Fruit fly (Drosophila melanogaster) whole organism, prepupa: ENCODE results near the gene RhoGAP1A.

Experiments
- Blimp-1 ChIP-seq: fragments of 200-800 bp; sonication (Bioruptor generic); optimal IDR thresholded peaks from 3 replicates; lab custom pipeline; 2017; ENCODE audit warnings: missing biosample characterization, missing genetic modification characterization, mild to moderate bottlenecking, moderate library complexity, missing genetic modification reagents
- CG10631 ChIP-seq: fragments of 200-800 bp; sonication (Bioruptor generic); optimal IDR thresholded peaks from 2 replicates; lab custom pipeline; 2016; ENCODE audit warnings: missing biosample characterization, missing genetic modification characterization
- CG10669 ChIP-seq: fragments of 200-800 bp; sonication (Bioruptor generic); optimal IDR thresholded peaks from 3 replicates; lab custom pipeline; 2018; ENCODE audit warnings: missing biosample characterization, mild to moderate bottlenecking, missing genetic modification characterization, moderate library complexity
- CG11294 ChIP-seq: fragments of 200-800 bp; sonication (Bioruptor generic); IDR thresholded peaks from 2 replicates; pipeline ENCODE4 v1.3.6; 2022; ENCODE audit warnings: missing biosample characterization, missing genetic modification characterization
- CG11762 ChIP-seq: fragments of 200-800 bp; sonication (Bioruptor generic); optimal IDR thresholded peaks from 3 replicates; lab custom pipeline; 2016; ENCODE audit warnings: missing biosample characterization, missing genetic modification characterization; ENCODE audit not compliant: insufficient read depth
- CG11902 ChIP-seq: fragments of 200-800 bp; sonication (Bioruptor generic); optimal IDR thresholded peaks from 3 replicates; lab custom pipeline; 2016; ENCODE audit warnings: missing biosample characterization, missing genetic modification characterization
- CG15336 ChIP-seq: fragments of 200-800 bp; sonication (Bioruptor generic); IDR thresholded peaks from 2 replicates; pipeline ENCODE4 v1.3.6; 2022; ENCODE audit warnings: missing biosample characterization, missing genetic modification characterization
- CG1621 ChIP-seq: fragments of 200-800 bp; sonication (Bioruptor generic); optimal IDR thresholded peaks from 3 replicates; lab custom pipeline; 2018; ENCODE audit warnings: missing biosample characterization, mild to moderate bottlenecking, missing genetic modification characterization
- CG16779 ChIP-seq: fragments of 200-800 bp; sonication (Bioruptor generic); optimal IDR thresholded peaks from 3 replicates; lab custom pipeline; 2017; ENCODE audit warnings: missing biosample characterization, mild to moderate bottlenecking, missing genetic modification characterization
- CG3032 ChIP-seq: fragments of 200-800 bp; optimal IDR thresholded peaks from 2 replicates; lab custom pipeline; 2019; ENCODE audit warnings: missing biosample characterization, mild to moderate bottlenecking, missing genetic modification characterization, moderate library complexity
- CG31627 ChIP-seq: fragments of 200-800 bp; sonication (Bioruptor generic); optimal IDR thresholded peaks from 3 replicates; lab custom pipeline; 2016; ENCODE audit warnings: missing biosample characterization, missing genetic modification characterization
- CG32006 ChIP-seq: fragments of 200-800 bp; sonication (Bioruptor generic); optimal IDR thresholded peaks from 3 replicates; lab custom pipeline; 2017; ENCODE audit warnings: missing biosample characterization, mild to moderate bottlenecking, missing genetic modification characterization
- CG3919 ChIP-seq: fragments of 200-800 bp; sonication (Bioruptor generic); optimal IDR thresholded peaks from 3 replicates; lab custom pipeline; 2016; ENCODE audit warnings: missing biosample characterization, missing genetic modification characterization
- CG4318 ChIP-seq: fragments of 200-800 bp; sonication (Bioruptor generic); optimal IDR thresholded peaks from 3 replicates; lab custom pipeline; 2017; ENCODE audit warnings: missing biosample characterization, mild to moderate bottlenecking, missing genetic modification characterization
- CG6163 ChIP-seq: fragments of 200-800 bp; sonication (Bioruptor generic); IDR thresholded peaks from 3 replicates; pipeline ENCODE4 v1.3.6; 2022; ENCODE audit warnings: missing biosample characterization, missing genetic modification characterization
- CG6276 ChIP-seq: fragments of 200-800 bp; sonication (Bioruptor generic); optimal IDR thresholded peaks from 2 replicates; lab custom pipeline; 2017; ENCODE audit warnings: missing biosample characterization, mild to moderate bottlenecking, missing genetic modification characterization
- CG6792 ChIP-seq: fragments of 200-800 bp; sonication (Bioruptor generic); optimal IDR thresholded peaks from 3 replicates; lab custom pipeline; 2016; ENCODE audit warnings: missing biosample characterization, missing genetic modification characterization
- CG6808 ChIP-seq: fragments of 200-800 bp; sonication (Bioruptor generic); optimal IDR thresholded peaks from 3 replicates; lab custom pipeline; 2017; ENCODE audit warnings: missing biosample characterization, missing genetic modification characterization, mild to moderate bottlenecking, moderate library complexity, missing genetic modification reagents
- CG6854 ChIP-seq: fragments of 200-800 bp; sonication (Bioruptor generic); optimal IDR thresholded peaks from 2 replicates; lab custom pipeline; 2017; ENCODE audit warnings: missing biosample characterization, mild to moderate bottlenecking, missing genetic modification characterization
- CG8119 ChIP-seq: fragments of 200-800 bp; sonication (Bioruptor generic); IDR thresholded peaks from 3 replicates; pipeline ENCODE4 v1.3.6; 2022; ENCODE audit warnings: missing biosample characterization, missing genetic modification characterization
- CG8319 ChIP-seq: fragments of 200-800 bp; sonication (Bioruptor generic); optimal IDR thresholded peaks from 3 replicates; lab custom pipeline; 2016; ENCODE audit warnings: missing biosample characterization, missing genetic modification characterization
- CG8632 ChIP-seq: fragments of 200-800 bp; sonication (Bioruptor generic); optimal IDR thresholded peaks from 3 replicates; lab custom pipeline; 2016; ENCODE audit warnings: missing biosample characterization, missing genetic modification characterization
- CG9139 ChIP-seq: fragments of 200-800 bp; sonication (Bioruptor generic); optimal IDR thresholded peaks from 3 replicates; lab custom pipeline; 2017; ENCODE audit warnings: missing biosample characterization, mild to moderate bottlenecking, missing genetic modification characterization
- Eip75B ChIP-seq: fragments of 200-800 bp; sonication (Bioruptor generic); optimal IDR thresholded peaks from 3 replicates; lab custom pipeline; 2016; ENCODE audit warnings: missing biosample characterization, missing genetic modification characterization
- Eip78C ChIP-seq: fragments of 200-800 bp; sonication (Bioruptor generic); peaks from one replicate; lab custom pipeline; 2016; ENCODE audit warnings: missing biosample characterization, missing genetic modification characterization
- Ets21C ChIP-seq: fragments of 200-800 bp; sonication (Bioruptor generic); optimal IDR thresholded peaks from 3 replicates; lab custom pipeline; 2016; ENCODE audit warnings: missing biosample characterization, missing genetic modification characterization
- Ets96B ChIP-seq: fragments of 200-800 bp; optimal IDR thresholded peaks from 2 replicates; lab custom pipeline; 2019; ENCODE audit warnings: missing biosample characterization, mild to moderate bottlenecking, missing genetic modification characterization, moderate library complexity
- Gug ChIP-seq: fragments of 200-800 bp; sonication (Bioruptor generic); IDR thresholded peaks from 2 replicates; pipeline ENCODE4 v1.3.6; 2022; ENCODE audit warnings: missing biosample characterization, missing genetic modification characterization
- Hr39 ChIP-seq: fragments of 200-800 bp; sonication (Bioruptor generic); optimal IDR thresholded peaks from 2 replicates; lab custom pipeline; 2016; ENCODE audit warnings: missing biosample characterization, missing genetic modification characterization
- Hr4 ChIP-seq: fragments of 200-800 bp; sonication (Bioruptor generic); optimal IDR thresholded peaks from 3 replicates; lab custom pipeline; 2016; ENCODE audit warnings: missing biosample characterization, missing genetic modification characterization
- Lpt ChIP-seq: fragments of 200-800 bp; sonication (Bioruptor generic); optimal IDR thresholded peaks from 3 replicates; lab custom pipeline; 2016; ENCODE audit warnings: missing biosample characterization, missing genetic modification characterization
- Met ChIP-seq: fragments of 200-800 bp; sonication (Bioruptor generic); optimal IDR thresholded peaks from 3 replicates; lab custom pipeline; 2016; ENCODE audit warnings: missing biosample characterization, missing genetic modification characterization
- Smox ChIP-seq: fragments of 200-800 bp; sonication (Bioruptor generic); optimal IDR thresholded peaks from 3 replicates; lab custom pipeline; 2016; ENCODE audit warnings: missing biosample characterization, missing genetic modification characterization
- Sox102F ChIP-seq: fragments of 200-800 bp; sonication (Bioruptor generic); optimal IDR thresholded peaks from 2 replicates; lab custom pipeline; 2016; ENCODE audit warnings: missing biosample characterization, mild to moderate bottlenecking, missing genetic modification characterization
- Sox14 ChIP-seq: fragments of 200-800 bp; sonication (Bioruptor generic); optimal IDR thresholded peaks from 3 replicates; lab custom pipeline; 2016; ENCODE audit warnings: missing biosample characterization, missing genetic modification characterization
- Sox15 ChIP-seq: fragments of 200-800 bp; sonication (Bioruptor generic); optimal IDR thresholded peaks from 3 replicates; lab custom pipeline; 2016; ENCODE audit warnings: missing biosample characterization, missing genetic modification characterization
- achi ChIP-seq: fragments of 200-800 bp; sonication (Bioruptor generic); optimal IDR thresholded peaks from 3 replicates; lab custom pipeline; 2016; ENCODE audit warnings: missing biosample characterization, missing genetic modification characterization
- acj6 ChIP-seq: fragments of 200-800 bp; sonication (Bioruptor generic); optimal IDR thresholded peaks from 3 replicates; lab custom pipeline; 2016; ENCODE audit warnings: missing biosample characterization, missing genetic modification characterization
- cyc ChIP-seq: fragments of 200-800 bp; sonication (Bioruptor generic); optimal IDR thresholded peaks from 3 replicates; lab custom pipeline; 2016; ENCODE audit warnings: missing biosample characterization, missing genetic modification characterization
- dac ChIP-seq: fragments of 200-800 bp; sonication (Bioruptor generic); optimal IDR thresholded peaks from 2 replicates; lab custom pipeline; 2017; ENCODE audit warnings: missing biosample characterization, mild to moderate bottlenecking, missing genetic modification characterization
- dsx ChIP-seq: fragments of 200-800 bp; optimal IDR thresholded peaks from 3 replicates; lab custom pipeline; 2019; ENCODE audit warnings: missing biosample characterization, mild to moderate bottlenecking, missing genetic modification characterization, moderate library complexity; ENCODE audit not compliant: poor library complexity, severe bottlenecking
- eg ChIP-seq: fragments of 200-800 bp; sonication (Bioruptor generic); IDR thresholded peaks from 3 replicates; pipeline ENCODE4 v1.3.6; 2022; ENCODE audit warnings: missing biosample characterization, missing genetic modification characterization
- esn ChIP-seq: fragments of 200-800 bp; sonication (Bioruptor generic); optimal IDR thresholded peaks from 2 replicates; lab custom pipeline; 2016; ENCODE audit warnings: missing biosample characterization, mild to moderate bottlenecking, missing genetic modification characterization, moderate library complexity
- fkh ChIP-seq: fragments of 200-800 bp; sonication (Bioruptor generic); optimal IDR thresholded peaks from 3 replicates; lab custom pipeline; 2017; ENCODE audit warnings: missing biosample characterization, mild to moderate bottlenecking, missing genetic modification characterization, moderate library complexity
- lz ChIP-seq: fragments of 200-800 bp; sonication (Bioruptor generic); optimal IDR thresholded peaks from 3 replicates; lab custom pipeline; 2016; ENCODE audit warnings: missing biosample characterization, missing genetic modification characterization
- net ChIP-seq: fragments of 200-800 bp; sonication (Bioruptor generic); optimal IDR thresholded peaks from 3 replicates; lab custom pipeline; 2016; ENCODE audit warnings: missing biosample characterization, missing genetic modification characterization
- pdm3 ChIP-seq: fragments of 200-800 bp; sonication (Bioruptor generic); optimal IDR thresholded peaks from 3 replicates; lab custom pipeline; 2016; ENCODE audit warnings: missing biosample characterization, missing genetic modification characterization
- salr ChIP-seq, 2 experiments: fragments of 200-800 bp; sonication (Bioruptor generic); optimal IDR thresholded peaks; 3 replicates each; lab custom pipeline; 2016 to 2018; ENCODE audit warnings: missing biosample characterization in 2 of 2, missing genetic modification characterization in 2 of 2, mild to moderate bottlenecking in 1 of 2
- spab ChIP-seq: fragments of 200-800 bp; sonication (Bioruptor generic); optimal IDR thresholded peaks from 2 replicates; lab custom pipeline; 2017; ENCODE audit warnings: missing biosample characterization, mild to moderate bottlenecking, missing genetic modification characterization, missing genetic modification reagents
- ss ChIP-seq, 2 experiments: fragments of 200-800 bp; sonication (Bioruptor generic); optimal IDR thresholded peaks; 2 replicates in 1 of 2; 3 replicates in 1 of 2; lab custom pipeline; 2017 to 2018; ENCODE audit warnings: mild to moderate bottlenecking in 2 of 2, missing biosample characterization in 2 of 2, missing genetic modification characterization in 2 of 2, moderate library complexity in 1 of 2
- svp ChIP-seq: fragments of 200-800 bp; sonication (Bioruptor generic); peaks from one replicate; lab custom pipeline; 2016; ENCODE audit warnings: missing biosample characterization, missing genetic modification characterization
- topi ChIP-seq: fragments of 200-800 bp; sonication (Bioruptor generic); optimal IDR thresholded peaks from 3 replicates; lab custom pipeline; 2016; ENCODE audit warnings: missing biosample characterization, missing genetic modification characterization
- vri ChIP-seq: fragments of 200-800 bp; sonication (Bioruptor generic); optimal IDR thresholded peaks from 3 replicates; lab custom pipeline; 2016; ENCODE audit warnings: missing biosample characterization, mild to moderate bottlenecking, missing genetic modification characterization

RhoGAP1A gene

dm6 chrX:173544-173943, 46.3 kb downstream of the RhoGAP1A start:
- no peak for TF ChIP-seq CG10669 (GFP tag; lab: Kevin White, UChicago)
- TF ChIP-seq acj6 (GFP tag; lab: Kevin White, UChicago), result peak; percentile 20
- no peak for TF ChIP-seq CG10631 (GFP tag; lab: Kevin White, UChicago)
- TF ChIP-seq Ets96B (tag; lab: Kevin White, UChicago), result no peak
- peak; percentile 12 for TF ChIP-seq CG8632 (GFP tag; lab: Kevin White, UChicago)
- TF ChIP-seq CG15336 (GFP tag; lab: Robert Waterston, UW), result no peak
- peak; percentile 47 for TF ChIP-seq Smox (GFP tag; lab: Kevin White, UChicago)
- TF ChIP-seq CG6792, result peak; percentile 43
- TF ChIP-seq Hr39 (GFP tag; lab: Kevin White, UChicago), result peak; percentile 56
- no peak for TF ChIP-seq CG6808 (GFP tag; lab: Kevin White, UChicago)
- TF ChIP-seq Eip75B (GFP tag; lab: Kevin White, UChicago), result peak; percentile 34
- no peak for TF ChIP-seq Gug (GFP tag; lab: Robert Waterston, UW)
- TF ChIP-seq pdm3, result peak; percentile 44
- no peak for TF ChIP-seq CG11294
- no peak for TF ChIP-seq fkh (GFP tag; lab: Kevin White, UChicago)
- peak; percentile 41 for TF ChIP-seq Ets21C (GFP tag; lab: Kevin White, UChicago)
- TF ChIP-seq Eip78C, result peak; percentile 79
- no peak for TF ChIP-seq Sox15 (GFP tag; lab: Kevin White, UChicago)
- TF ChIP-seq vri, result peak; percentile 9
- peak; percentile 56 for TF ChIP-seq Met (GFP tag; lab: Kevin White, UChicago)
- peak; percentile 18 for TF ChIP-seq CG11902
- peak; percentile 53; the same call in 1 of the 3 replicates for TF ChIP-seq CG6163 (GFP tag; lab: Robert Waterston, UW)
- TF ChIP-seq achi (GFP tag; lab: Kevin White, UChicago), result peak; percentile 30
- TF ChIP-seq CG31627 (GFP tag; lab: Kevin White, UChicago), result peak; percentile 63
- no peak for TF ChIP-seq dac (GFP tag; lab: Kevin White, UChicago)
- peak; percentile 36 for TF ChIP-seq cyc (GFP tag; lab: Kevin White, UChicago)
- TF ChIP-seq esn (GFP tag; lab: Kevin White, UChicago), result peak; percentile 55
- peak; percentile 33 for TF ChIP-seq Sox14 (GFP tag; lab: Kevin White, UChicago)
- TF ChIP-seq CG32006, result peak; percentile 38
- TF ChIP-seq ss (GFP tag; optimal IDR thresholded peaks at IDR 0.05; lab: Kevin White, UChicago), result no peak
- TF ChIP-seq Lpt, result no peak
- TF ChIP-seq dsx (GFP tag; lab: Kevin White, UChicago), result no peak
- no peak for TF ChIP-seq salr (GFP tag; optimal IDR thresholded peaks at IDR 0.05; lab: Kevin White, UChicago)
- no peak for TF ChIP-seq CG8119 (GFP tag; lab: Robert Waterston, UW)
- no peak for TF ChIP-seq CG4318 (GFP tag; lab: Kevin White, UChicago)
- peak; percentile 53 for TF ChIP-seq svp (GFP tag; lab: Kevin White, UChicago)
- TF ChIP-seq Sox102F, result peak; percentile 68
- TF ChIP-seq CG3919, result peak; percentile 31
- no peak for TF ChIP-seq CG6854 (GFP tag; lab: Kevin White, UChicago)
- TF ChIP-seq CG11762 (GFP tag; lab: Kevin White, UChicago), result no peak
- TF ChIP-seq CG6276 (GFP tag; lab: Kevin White, UChicago), result no peak
- no peak for TF ChIP-seq Hr4
- TF ChIP-seq CG8319 (GFP tag; lab: Kevin White, UChicago), result no peak
- no peak for TF ChIP-seq CG1621 (tag; lab: Kevin White, UChicago)
- no peak for TF ChIP-seq eg (GFP tag; lab: Robert Waterston, UW)
- TF ChIP-seq lz (GFP tag; lab: Kevin White, UChicago), result peak; percentile 25
- TF ChIP-seq CG16779 (tag; lab: Kevin White, UChicago), result no peak
- no peak for TF ChIP-seq CG9139
- no peak for TF ChIP-seq CG3032 (tag; lab: Kevin White, UChicago)
- peak; percentile 55 for TF ChIP-seq topi (GFP tag; lab: Kevin White, UChicago)
- no peak for TF ChIP-seq Blimp-1 (GFP tag; lab: Kevin White, UChicago)
- TF ChIP-seq spab, result no peak
- peak; percentile 18 for TF ChIP-seq net
